Worm (Caenorhabditis elegans) whole organism, L2 larva: ENCODE data around the gene F10D7.3.

ENCODE experiments used
- mdl-1 ChIP-seq, 2 experiments: fragments of 150-350 bp in 1 of 2; sonication (generic microtip) in 1 of 2; optimal IDR thresholded peaks; 2 replicates each; lab custom pipeline; 2017; ENCODE audit warnings: missing biosample characterization in 2 of 2, missing genetic modification characterization in 2 of 2
- nhr-11 ChIP-seq: fragments of 150-350 bp; optimal IDR thresholded peaks from 2 replicates; lab custom pipeline; 2014; ENCODE audit warnings: missing biosample characterization, missing genetic modification characterization

DNA sequence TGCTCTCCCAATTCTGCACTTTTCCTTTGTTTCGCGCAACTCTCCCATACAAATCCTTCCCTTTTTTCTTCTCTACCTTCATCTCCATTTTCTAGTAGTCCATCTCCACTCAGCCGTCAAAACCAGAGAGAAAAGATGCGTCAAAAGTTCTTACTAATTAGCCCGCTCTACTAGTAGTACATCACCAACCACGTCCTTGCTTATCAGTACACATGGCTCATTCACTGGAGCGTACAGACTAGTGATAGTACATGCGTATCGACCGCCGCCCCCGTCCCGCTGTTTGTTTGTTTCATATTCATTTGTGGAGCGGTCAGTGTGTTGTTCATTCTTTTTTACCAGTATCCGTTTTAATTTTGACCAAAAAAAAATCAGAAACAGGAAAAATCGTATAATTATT, 45.4 kb downstream of the F10D7.3 start:
- TF ChIP-seq mdl-1 (tag; optimal IDR thresholded peaks at IDR 0.05; lab: Kevin White, UChicago): no peak
- TF ChIP-seq nhr-11: no peak
